Worm (Caenorhabditis elegans): ENCODE results near the gene abhd-12.

abhd-12 gene

DNA sequence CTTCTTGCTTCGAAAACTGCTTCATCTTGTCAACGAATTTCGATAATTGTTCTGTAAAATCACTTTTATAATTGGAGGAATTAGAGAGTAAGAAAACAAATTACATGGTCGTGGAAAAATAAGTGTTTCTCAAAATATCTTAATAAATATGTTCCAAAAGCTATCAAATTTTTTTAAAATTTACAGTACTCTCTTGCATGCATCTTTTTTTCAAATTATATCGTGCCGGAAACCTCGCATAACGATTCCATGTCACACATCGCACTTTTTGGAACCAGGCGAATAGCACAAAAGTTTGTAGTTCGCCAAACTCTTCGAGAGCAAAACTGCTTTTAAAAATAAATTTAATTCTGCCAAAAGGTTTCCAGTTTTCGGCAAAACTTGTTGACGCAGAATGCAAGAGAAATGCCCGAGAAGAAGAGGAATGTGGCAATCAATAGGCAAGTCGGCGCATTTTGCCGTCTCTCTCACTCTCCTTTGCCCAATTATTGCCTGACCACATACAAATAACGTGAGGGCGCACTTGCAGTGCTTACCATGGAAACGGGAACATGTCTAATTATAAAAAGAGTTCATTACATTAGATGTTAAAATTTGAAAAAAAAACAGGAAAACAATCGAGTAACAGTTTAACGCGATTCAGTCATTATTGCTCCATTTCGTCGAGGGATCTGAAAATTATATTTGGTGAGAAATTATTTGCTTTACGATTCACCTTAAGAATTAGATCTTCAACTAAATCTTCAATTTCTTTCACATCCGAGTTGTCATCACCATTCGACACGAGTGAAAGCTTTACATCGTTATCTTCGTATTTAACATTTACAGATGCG, 24.0 kb downstream of the abhd-12 start, which contains the start of gene Y97E10AR.3:
TSS of gene Y97E10AR.3 (minus strand) at position 51 of the 833 bp plus-strand sequence.
- no peak for TF ChIP-seq gmeb-1 (tag; optimal IDR thresholded peaks at IDR 0.05)
- peak; percentile 53 for TF ChIP-seq C34F6.9 (tag; optimal IDR thresholded peaks at IDR 0.05)

DNA sequence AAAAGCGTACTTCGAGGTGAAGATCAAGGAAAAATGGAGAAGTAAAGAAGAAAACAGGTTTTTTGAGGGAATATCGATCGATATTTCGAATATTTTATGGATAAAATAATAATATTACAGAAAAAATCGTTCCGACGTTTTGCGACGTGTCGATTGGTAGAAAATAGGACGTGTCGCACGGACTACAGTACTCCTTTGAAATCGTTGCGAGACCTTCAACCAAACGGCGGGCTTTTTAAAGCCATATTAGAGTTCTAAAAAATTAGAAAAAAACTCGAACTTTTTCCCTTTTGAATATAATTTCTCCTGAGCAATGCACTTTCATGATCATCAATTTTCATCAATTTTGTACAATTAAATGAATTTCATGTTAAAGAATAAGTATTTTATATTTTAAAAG, 26.4 kb downstream of the abhd-12 start, which contains the start of gene Y97E10AR.4:
TSS of gene Y97E10AR.4 (minus strand) at position 131 of the 400 bp plus-strand sequence.
- TF ChIP-seq elt-3 (tag; optimal IDR thresholded peaks at IDR 0.05) (no peak), sma-9 (GFP tag; optimal IDR thresholded peaks at IDR 0.05) (no peak), sma-9 (tag; optimal IDR thresholded peaks at IDR 0.05) (no peak), egl-27 (tag; optimal IDR thresholded peaks at IDR 0.05) (no peak), ztf-1 (GFP tag; conservative IDR thresholded peaks at IDR 0.05) (no peak), lin-11 (tag; optimal IDR thresholded peaks at IDR 0.05) (no peak), ZK546.5 (tag; optimal IDR thresholded peaks at IDR 0.05) (no peak), ceh-16 (tag; optimal IDR thresholded peaks at IDR 0.05) (no peak), nhr-23 (tag; optimal IDR thresholded peaks at IDR 0.05) (no peak), sma-3 (GFP tag; optimal IDR thresholded peaks at IDR 0.05) (no peak), zag-1 (tag; optimal IDR thresholded peaks at IDR 0.05) (no peak), peb-1 (tag; optimal IDR thresholded peaks at IDR 0.05) (no peak), crh-2 (tag; optimal IDR thresholded peaks at IDR 0.05) (no peak), unc-62 (GFP tag; optimal IDR thresholded peaks at IDR 0.05) (no peak), mbf-1 (tag; optimal IDR thresholded peaks at IDR 0.05) (no peak), lin-13 (GFP tag; optimal IDR thresholded peaks at IDR 0.05) (no peak), unc-55 (GFP tag; optimal IDR thresholded peaks at IDR 0.05) (no peak), nhr-237 (tag; optimal IDR thresholded peaks at IDR 0.05) (no peak), alr-1 (tag; optimal IDR thresholded peaks at IDR 0.05) (no peak), nhr-25 (tag; optimal IDR thresholded peaks at IDR 0.05) (no peak), snpc-4 (tag; optimal IDR thresholded peaks at IDR 0.05) (no peak)

DNA sequence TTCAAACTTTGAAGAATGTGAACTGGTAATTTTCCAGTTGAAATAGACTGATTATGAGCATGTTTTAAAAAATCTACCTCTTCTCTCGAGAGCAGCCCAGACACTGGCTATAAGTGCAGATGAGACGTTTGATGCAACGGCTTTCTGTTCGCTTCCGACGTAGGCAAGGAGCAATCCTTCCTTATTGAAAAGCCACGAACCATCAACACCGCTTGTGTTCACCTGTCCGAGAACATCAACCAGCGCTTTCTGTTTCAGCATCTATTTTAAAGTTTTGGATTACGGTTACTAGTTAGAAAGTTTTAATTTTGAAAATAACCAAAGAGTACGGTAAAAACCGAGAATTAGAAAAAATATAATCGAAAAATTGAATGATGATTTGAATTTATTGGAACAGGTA, 27.2 kb downstream of the abhd-12 start, which contains the start of gene lmtr-2:
TSS of gene lmtr-2 (minus strand) at position 261 of the 400 bp plus-strand sequence.
- TF ChIP-seq crh-2 (tag; optimal IDR thresholded peaks at IDR 0.05), result no peak
- no peak for TF ChIP-seq egl-27 (tag; optimal IDR thresholded peaks at IDR 0.05)
- no peak for TF ChIP-seq F13H6.1 (tag; optimal IDR thresholded peaks at IDR 0.05)
- no peak for TF ChIP-seq ztf-4 (tag; optimal IDR thresholded peaks at IDR 0.05)
- no peak for TF ChIP-seq nhr-129 (tag; optimal IDR thresholded peaks at IDR 0.05)
- no peak for TF ChIP-seq zag-1 (tag; optimal IDR thresholded peaks at IDR 0.05)
- TF ChIP-seq unc-39 (tag; optimal IDR thresholded peaks at IDR 0.05), result no peak
- TF ChIP-seq dmd-4 (tag; optimal IDR thresholded peaks at IDR 0.05), result no peak
- TF ChIP-seq elt-3 (tag; optimal IDR thresholded peaks at IDR 0.05), result no peak
- no peak for TF ChIP-seq nhr-25 (tag; optimal IDR thresholded peaks at IDR 0.05)
- no peak for TF ChIP-seq lin-11 (tag; optimal IDR thresholded peaks at IDR 0.05)
- no peak for TF ChIP-seq nhr-10 (tag; optimal IDR thresholded peaks at IDR 0.05)
- no peak for TF ChIP-seq sma-3 (GFP tag; optimal IDR thresholded peaks at IDR 0.05)
- no peak for TF ChIP-seq unc-55 (GFP tag; optimal IDR thresholded peaks at IDR 0.05)
- no peak for TF ChIP-seq ZK546.5 (tag; optimal IDR thresholded peaks at IDR 0.05)

DNA sequence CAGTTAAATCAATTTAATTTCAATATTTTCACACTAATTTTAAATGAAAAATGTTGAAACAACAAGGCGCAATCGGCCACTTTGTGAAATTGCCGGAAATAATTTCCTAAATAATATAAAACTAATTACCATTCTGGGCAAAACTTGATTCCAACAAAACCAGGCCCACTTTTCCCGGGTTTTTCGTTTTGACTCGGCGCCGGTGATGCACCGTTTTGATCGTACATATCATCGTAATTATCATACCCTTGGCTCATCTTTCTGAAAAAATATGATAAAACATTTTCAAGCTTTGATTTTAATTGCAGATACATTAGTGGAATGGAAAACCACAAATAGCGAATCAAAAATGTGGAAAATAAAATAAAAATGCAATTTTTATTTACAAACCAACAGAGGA, 28.4 kb downstream of the abhd-12 start, which contains the start of gene rpb-9:
TSS of gene rpb-9 (minus strand) at position 314 of the 400 bp plus-strand sequence.
- TF ChIP-seq unc-55 (GFP tag; optimal IDR thresholded peaks at IDR 0.05) (no peak), nhr-21 (tag; optimal IDR thresholded peaks at IDR 0.05) (no peak), snpc-4 (tag; optimal IDR thresholded peaks at IDR 0.05) (no peak), fos-1 (tag; optimal IDR thresholded peaks at IDR 0.05) (no peak), elt-1 (tag; optimal IDR thresholded peaks at IDR 0.05) (no peak), sem-4 (tag; optimal IDR thresholded peaks at IDR 0.05) (no peak), zag-1 (tag; optimal IDR thresholded peaks at IDR 0.05) (no peak), lin-13 (GFP tag; optimal IDR thresholded peaks at IDR 0.05) (no peak), gmeb-1 (tag; optimal IDR thresholded peaks at IDR 0.05) (no peak), nhr-23 (tag; optimal IDR thresholded peaks at IDR 0.05) (no peak), unc-39 (tag; optimal IDR thresholded peaks at IDR 0.05) (no peak), sma-3 (GFP tag; optimal IDR thresholded peaks at IDR 0.05) (no peak)

DNA sequence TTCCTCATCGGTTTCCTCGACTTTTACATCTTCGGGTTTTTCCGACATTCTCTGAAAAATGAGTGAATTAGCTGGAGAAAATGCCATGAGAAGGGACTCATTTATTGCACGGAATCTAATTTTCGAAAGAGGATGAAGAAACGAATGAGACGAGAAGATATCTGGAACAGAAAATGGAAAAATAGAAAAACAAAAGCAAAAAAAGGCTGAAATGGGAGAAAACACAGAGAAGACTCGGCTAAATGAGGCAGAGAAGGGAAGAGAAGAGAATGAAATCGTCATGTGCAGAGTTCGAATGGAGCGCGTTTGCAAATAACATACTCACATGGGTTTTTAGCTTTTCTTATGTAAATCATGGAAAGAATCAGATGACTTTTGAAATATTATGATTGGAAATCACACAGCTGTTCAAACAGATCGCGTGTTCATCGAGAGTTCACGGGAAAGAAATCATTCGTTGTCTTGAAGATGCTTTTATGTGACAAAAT, 30.3 kb downstream of the abhd-12 start, which contains the start of gene Y97E10AR.6:
TSS of gene Y97E10AR.6 (minus strand) at position 51 of the 488 bp plus-strand sequence.
- no peak for TF ChIP-seq mbf-1 (tag; optimal IDR thresholded peaks at IDR 0.05)
- no peak for TF ChIP-seq elt-3 (tag; optimal IDR thresholded peaks at IDR 0.05)
- peak in 1 of 2 experiments; percentile 44 for TF ChIP-seq lsy-2 (tag; optimal IDR thresholded peaks at IDR 0.05)
- no peak for TF ChIP-seq nhr-12 (tag; optimal IDR thresholded peaks at IDR 0.05)
- peak; percentile 74 for TF ChIP-seq nhr-129 (tag; optimal IDR thresholded peaks at IDR 0.05)
- no peak for TF ChIP-seq ztf-1 (GFP tag; conservative IDR thresholded peaks at IDR 0.05)
- no peak for TF ChIP-seq alr-1 (tag; optimal IDR thresholded peaks at IDR 0.05)
- TF ChIP-seq fos-1 (tag; optimal IDR thresholded peaks at IDR 0.05), result peak; percentile 19
- TF ChIP-seq ztf-11 (tag; optimal IDR thresholded peaks at IDR 0.05), result no peak
- no peak for TF ChIP-seq sma-3 (GFP tag; optimal IDR thresholded peaks at IDR 0.05)
- TF ChIP-seq nhr-77 (tag; optimal IDR thresholded peaks at IDR 0.05), result no peak
- peak; percentile 78 for TF ChIP-seq C34F6.9 (tag; optimal IDR thresholded peaks at IDR 0.05)
- no peak for TF ChIP-seq unc-39 (tag; optimal IDR thresholded peaks at IDR 0.05)
- no peak for TF ChIP-seq ceh-82 (tag; optimal IDR thresholded peaks at IDR 0.05)
- TF ChIP-seq ZK546.5 (tag; optimal IDR thresholded peaks at IDR 0.05), result no peak
- no peak for TF ChIP-seq aly-2 (tag; optimal IDR thresholded peaks at IDR 0.05)
- TF ChIP-seq sem-4 (tag; optimal IDR thresholded peaks at IDR 0.05), result no peak
- peak; percentile 70 for TF ChIP-seq unc-55 (GFP tag; optimal IDR thresholded peaks at IDR 0.05)
- no peak for TF ChIP-seq peb-1 (tag; optimal IDR thresholded peaks at IDR 0.05)
- no peak for TF ChIP-seq dmd-4 (tag; optimal IDR thresholded peaks at IDR 0.05)

All from whole organism, L2 larva.